Worm (Caenorhabditis elegans): ENCODE data around the gene ubxn-5.

- TF ChIP-seq flt-1 (GFP tag; IDR thresholded peaks at IDR 0.05) (no peak), klf-2 (GFP tag; conservative IDR thresholded peaks at IDR 0.05) (no peak), ztf-23 (GFP tag; IDR thresholded peaks at IDR 0.05) (no peak), cog-1 (tag; optimal IDR thresholded peaks at IDR 0.05) (no peak), T22C8.4 (GFP tag; IDR thresholded peaks at IDR 0.05) (no peak)
Measured at ce11 chrII:10221627-10222026, 12.7 kb downstream of the ubxn-5 start.

Data from whole organism, midembryonic.